Worm (Caenorhabditis elegans) whole organism, young adult: ENCODE measurements around the gene D1054.5.

Experiments used
- F23B12.7 ChIP-seq: sonication (generic microtip); optimal IDR thresholded peaks from 2 replicates; lab custom pipeline; 2017; ENCODE audit warnings: missing genetic modification characterization, mild to moderate bottlenecking, missing compliant biosample characterization, antibody characterized with exemption, moderate library complexity; ENCODE audit not compliant: insufficient read depth
- F55B11.4 ChIP-seq: sonication (generic microtip); optimal IDR thresholded peaks from 2 replicates; lab custom pipeline; 2016; ENCODE audit warnings: missing compliant biosample characterization, missing genetic modification characterization, borderline replicate concordance; ENCODE audit not compliant: insufficient read depth
- Y53G8AR.9 ChIP-seq: fragments of 200-800 bp; sonication (Bioruptor generic); conservative IDR thresholded peaks from 2 replicates; pipeline ENCODE4 v1.3.6; 2022; ENCODE audit warnings: missing genetic modification reagents, missing genetic modification characterization, missing compliant biosample characterization
- aptf-2 ChIP-seq: fragments of 200-800 bp; sonication (Bioruptor generic); conservative IDR thresholded peaks from 2 replicates; pipeline ENCODE4 v1.3.6; 2022; ENCODE audit warnings: missing genetic modification reagents, missing genetic modification characterization, missing compliant biosample characterization
- athp-1 ChIP-seq: sonication (generic microtip); optimal IDR thresholded peaks from 2 replicates; lab custom pipeline; 2017; ENCODE audit warnings: mild to moderate bottlenecking, missing genetic modification characterization, missing compliant biosample characterization
- cebp-1 ChIP-seq, 2 experiments: fragments of 200-800 bp in 1 of 2; sonication (Bioruptor generic) in 1 of 2; sonication (generic microtip) in 1 of 2; IDR thresholded peaks in 1 of 2; optimal IDR thresholded peaks in 1 of 2; 2 replicates each; pipeline versions ENCODE4 v1.3.6 to Lab custom; 2017 to 2022; ENCODE audit warnings: missing compliant biosample characterization in 2 of 2, missing genetic modification characterization in 2 of 2, mild to moderate bottlenecking in 1 of 2, missing genetic modification reagents in 1 of 2, moderate library complexity in 1 of 2
- ceh-100 ChIP-seq: fragments of 200-800 bp; sonication (Bioruptor generic); IDR thresholded peaks from 2 replicates; pipeline ENCODE4 v1.3.6; 2022; ENCODE audit warnings: missing genetic modification reagents, missing genetic modification characterization, missing compliant biosample characterization
- ceh-40 ChIP-seq: fragments of 200-800 bp; sonication (Bioruptor generic); IDR thresholded peaks from 2 replicates; pipeline ENCODE4 v1.3.6; 2022; ENCODE audit warnings: missing genetic modification characterization, missing compliant biosample characterization
- ceh-91 ChIP-seq: fragments of 200-800 bp; sonication (Bioruptor generic); IDR thresholded peaks from 2 replicates; pipeline ENCODE4 v1.3.6; 2022; ENCODE audit warnings: missing genetic modification reagents, missing genetic modification characterization, missing compliant biosample characterization
- dpff-1 ChIP-seq: sonication (generic microtip); optimal IDR thresholded peaks from 2 replicates; lab custom pipeline; 2017; ENCODE audit warnings: mild to moderate bottlenecking, missing genetic modification characterization, missing compliant biosample characterization
- dpl-1 ChIP-seq: fragments of 150-350 bp; optimal IDR thresholded peaks from 2 replicates; lab custom pipeline; 2014; ENCODE audit warnings: missing biosample characterization, missing genetic modification reagents, missing genetic modification characterization
- gei-17 ChIP-seq: fragments of 200-800 bp; sonication (Bioruptor generic); optimal IDR thresholded peaks from 2 replicates; lab custom pipeline; 2018; ENCODE audit warnings: mild to moderate bottlenecking, missing genetic modification characterization, missing compliant biosample characterization
- him-1 ChIP-seq: sonication (generic microtip); optimal IDR thresholded peaks from 2 replicates; lab custom pipeline; 2016; ENCODE audit warnings: missing genotype, missing genetic modification reagents, missing genetic modification characterization, missing compliant biosample characterization
- hlh-26 ChIP-seq: fragments of 200-800 bp; sonication (Bioruptor generic); conservative IDR thresholded peaks from 2 replicates; pipeline ENCODE4 v1.3.6; 2022; ENCODE audit warnings: missing genetic modification reagents, missing genetic modification characterization, missing compliant biosample characterization
- hmg-20 ChIP-seq: fragments of 200-800 bp; sonication (Bioruptor generic); IDR thresholded peaks from 2 replicates; pipeline ENCODE4 v1.3.6; 2022; ENCODE audit warnings: missing genetic modification reagents, missing genetic modification characterization, missing compliant biosample characterization
- hrde-1 ChIP-seq: sonication (generic microtip); optimal IDR thresholded peaks from 2 replicates; lab custom pipeline; 2016; ENCODE audit warnings: missing genetic modification characterization, mild to moderate bottlenecking, missing compliant biosample characterization, moderate library complexity, missing genotype, missing genetic modification reagents, borderline replicate concordance
- let-607 ChIP-seq, 2 experiments: fragments of 200-800 bp in 1 of 2; sonication (Bioruptor generic) in 1 of 2; sonication (generic microtip) in 1 of 2; optimal IDR thresholded peaks; 2 replicates each; lab custom pipeline; 2016 to 2018; ENCODE audit warnings: mild to moderate bottlenecking in 2 of 2, missing compliant biosample characterization in 2 of 2, missing genetic modification characterization in 2 of 2, moderate library complexity in 2 of 2, missing genotype in 1 of 2
- lin-26 ChIP-seq: fragments of 200-800 bp; sonication (Bioruptor generic); IDR thresholded peaks from 2 replicates; pipeline ENCODE4 v1.3.6; 2022; ENCODE audit warnings: missing genetic modification reagents, missing genetic modification characterization, missing compliant biosample characterization
- lir-1 ChIP-seq: fragments of 200-800 bp; sonication (Bioruptor generic); conservative IDR thresholded peaks from 2 replicates; pipeline ENCODE4 v1.3.6; 2022; ENCODE audit warnings: missing genetic modification reagents, missing genetic modification characterization, missing compliant biosample characterization
- nfya-1 ChIP-seq: sonication (generic microtip); optimal IDR thresholded peaks from 2 replicates; lab custom pipeline; 2017; ENCODE audit warnings: antibody characterized with exemption, missing compliant biosample characterization, missing genetic modification characterization, borderline replicate concordance; ENCODE audit not compliant: insufficient read depth
- nfyb-1 ChIP-seq: fragments of 200-800 bp; sonication (Bioruptor generic); IDR thresholded peaks from 2 replicates; pipeline ENCODE4 v1.3.6; 2022; ENCODE audit warnings: missing genetic modification reagents, missing genetic modification characterization, missing compliant biosample characterization
- nhr-80 ChIP-seq: sonication (generic microtip); optimal IDR thresholded peaks from 2 replicates; lab custom pipeline; 2016; ENCODE audit warnings: missing genetic modification characterization, missing compliant biosample characterization
- rpc-1 ChIP-seq, 2 experiments: fragments of 150-350 bp in 1 of 2; sonication (generic microtip) in 1 of 2; optimal IDR thresholded peaks; 2 replicates each; lab custom pipeline; 2014 to 2018; ENCODE audit warnings: missing biosample characterization in 1 of 2, missing genetic modification characterization in 1 of 2, missing genetic modification reagents in 1 of 2, missing genotype in 1 of 2
- sdz-38 ChIP-seq: sonication (generic microtip); optimal IDR thresholded peaks from 2 replicates; lab custom pipeline; 2016; ENCODE audit warnings: missing genotype, missing genetic modification characterization, missing compliant biosample characterization
- snpc-3.4 ChIP-seq: sonication (generic microtip); optimal IDR thresholded peaks from 2 replicates; lab custom pipeline; 2017; ENCODE audit warnings: missing genetic modification characterization, mild to moderate bottlenecking, missing compliant biosample characterization, antibody characterized with exemption, moderate library complexity, missing genotype, missing genetic modification reagents
- sptf-2 ChIP-seq: fragments of 200-800 bp; sonication (Bioruptor generic); optimal IDR thresholded peaks from 2 replicates; lab custom pipeline; 2018; ENCODE audit warnings: mild to moderate bottlenecking, missing genetic modification characterization, missing compliant biosample characterization
- tbp1 ChIP-seq: fragments of 200-800 bp; sonication (Bioruptor generic); optimal IDR thresholded peaks from 2 replicates; lab custom pipeline; 2018; ENCODE audit warnings: mild to moderate bottlenecking, missing genetic modification characterization, missing compliant biosample characterization
- ztf-22 ChIP-seq: fragments of 200-800 bp; sonication (Bioruptor generic); optimal IDR thresholded peaks from 2 replicates; lab custom pipeline; 2018; ENCODE audit warnings: mild to moderate bottlenecking, missing genetic modification characterization, moderate library complexity, missing compliant biosample characterization
- ztf-25 ChIP-seq: fragments of 200-800 bp; sonication (Bioruptor generic); IDR thresholded peaks from 2 replicates; pipeline ENCODE4 v1.3.6; 2022; ENCODE audit warnings: missing genetic modification reagents, missing genetic modification characterization, missing compliant biosample characterization
- ztf-26 ChIP-seq: sonication (generic microtip); optimal IDR thresholded peaks from 2 replicates; lab custom pipeline; 2017; ENCODE audit warnings: missing genetic modification characterization, missing compliant biosample characterization

D1054.5 gene

DNA sequence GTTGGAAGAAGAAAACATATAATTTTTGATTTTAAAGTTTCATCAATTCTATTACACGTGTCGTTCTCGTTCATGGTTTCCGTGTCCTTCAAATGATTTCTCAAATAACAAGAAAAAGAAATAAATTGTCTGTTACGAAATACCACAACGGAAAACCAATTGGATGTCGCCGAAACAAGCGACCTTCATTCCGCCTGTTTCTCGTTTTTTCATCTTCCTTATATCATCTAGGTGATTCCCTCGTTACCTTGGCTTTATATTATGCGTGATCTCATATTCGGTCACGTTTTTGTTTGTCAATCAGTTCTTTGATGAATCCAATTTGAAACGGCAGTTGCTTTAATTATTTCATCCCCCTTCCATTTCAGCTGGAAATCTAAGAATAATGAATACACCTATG is 19.2 kb downstream of the D1054.5 start:
- TF ChIP-seq ztf-22 (GFP tag; lab: Kevin White, UChicago) = no peak
- peak; percentile 57; the same call in 1 of the 2 replicates for TF ChIP-seq cebp-1 (GFP tag; IDR thresholded peaks at IDR 0.05; lab: Robert Waterston, UW)
- no peak for TF ChIP-seq cebp-1 (tag; optimal IDR thresholded peaks at IDR 0.05; lab: Kevin White, UChicago)

DNA sequence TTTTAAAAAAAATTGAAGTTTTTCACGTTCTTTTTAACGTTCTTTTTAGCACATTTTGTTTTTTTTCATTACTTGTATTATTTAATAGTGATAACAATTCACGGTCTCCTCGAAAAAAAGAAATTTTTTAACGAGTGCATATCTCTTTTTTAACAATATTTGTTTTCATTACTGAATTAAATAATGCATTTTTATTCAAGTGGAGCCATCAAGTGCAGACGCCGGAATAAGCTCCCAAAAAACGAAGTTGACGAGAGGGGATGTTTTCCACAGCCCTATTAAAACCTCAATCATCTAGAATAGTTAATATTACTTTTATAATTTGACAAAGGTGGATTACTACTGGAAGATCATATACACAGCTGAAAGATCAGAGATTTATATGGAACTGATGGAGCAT is 19.7 kb downstream of the D1054.5 start, which contains the start of gene irld-6:
irld-6 (minus strand) TSS at position 101 of the 400 bp plus-strand sequence.
- TF ChIP-seq athp-1 (tag; lab: Kevin White, UChicago) = no peak
- no peak for TF ChIP-seq snpc-3.4 (tag; lab: Kevin White, UChicago)
- TF ChIP-seq dpff-1 (tag; lab: Kevin White, UChicago) = no peak
- TF ChIP-seq nfya-1 (tag; lab: Kevin White, UChicago) = no peak
- no peak for TF ChIP-seq ztf-25 (GFP tag; lab: Robert Waterston, UW)
- no peak for TF ChIP-seq ztf-26
- no peak for TF ChIP-seq lin-26 (GFP tag; lab: Robert Waterston, UW)
- TF ChIP-seq ceh-91 (GFP tag; lab: Robert Waterston, UW) = no peak
- TF ChIP-seq Y53G8AR.9 (GFP tag; lab: Robert Waterston, UW) = no peak
- no peak for TF ChIP-seq hrde-1 (tag; lab: Kevin White, UChicago)

DNA sequence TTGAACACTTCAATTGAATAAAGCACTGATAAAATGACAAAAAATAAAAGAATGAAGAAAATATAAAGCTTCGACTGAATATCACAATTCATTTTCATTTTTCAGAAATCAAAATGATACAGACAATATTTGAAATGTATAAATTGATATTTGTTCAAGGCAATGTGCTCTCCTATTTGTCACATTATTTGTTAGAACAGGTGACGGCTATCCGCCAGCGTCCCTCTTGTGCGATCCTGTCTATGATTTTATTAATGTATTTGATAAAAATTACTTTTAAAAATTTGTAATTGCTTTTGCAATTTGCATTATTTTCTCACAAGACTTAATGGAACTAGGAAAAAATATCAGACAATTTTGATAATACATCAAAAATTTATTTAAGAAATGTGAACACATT is 22.3 kb downstream of the D1054.5 start, which contains the start of gene F28H7.7:
F28H7.7 (minus strand) TSS at position 101 of the 400 bp plus-strand sequence.
- TF ChIP-seq F55B11.4 (tag; lab: Kevin White, UChicago) = no peak
- no peak for TF ChIP-seq rpc-1 (optimal IDR thresholded peaks at IDR 0.05; lab: Kevin White, UChicago)
- no peak for TF ChIP-seq rpc-1 (tag; optimal IDR thresholded peaks at IDR 0.05; lab: Kevin White, UChicago)
- no peak for TF ChIP-seq ceh-100 (GFP tag; lab: Robert Waterston, UW)
- TF ChIP-seq F23B12.7 = no peak
- TF ChIP-seq lir-1 (GFP tag; lab: Robert Waterston, UW) = no peak
- TF ChIP-seq dpl-1 (GFP tag; lab: Kevin White, UChicago) = no peak
- TF ChIP-seq hlh-26 = no peak
- TF ChIP-seq sptf-2 (GFP tag; lab: Kevin White, UChicago) = no peak
- TF ChIP-seq nfyb-1 = no peak
- no peak for TF ChIP-seq Y53G8AR.9 (GFP tag; lab: Robert Waterston, UW)
- no peak for TF ChIP-seq him-1 (tag; lab: Kevin White, UChicago)
- TF ChIP-seq gei-17 (GFP tag; lab: Kevin White, UChicago) = no peak
- TF ChIP-seq aptf-2 (GFP tag; lab: Robert Waterston, UW) = no peak
- TF ChIP-seq sdz-38 (tag; lab: Kevin White, UChicago) = no peak

DNA sequence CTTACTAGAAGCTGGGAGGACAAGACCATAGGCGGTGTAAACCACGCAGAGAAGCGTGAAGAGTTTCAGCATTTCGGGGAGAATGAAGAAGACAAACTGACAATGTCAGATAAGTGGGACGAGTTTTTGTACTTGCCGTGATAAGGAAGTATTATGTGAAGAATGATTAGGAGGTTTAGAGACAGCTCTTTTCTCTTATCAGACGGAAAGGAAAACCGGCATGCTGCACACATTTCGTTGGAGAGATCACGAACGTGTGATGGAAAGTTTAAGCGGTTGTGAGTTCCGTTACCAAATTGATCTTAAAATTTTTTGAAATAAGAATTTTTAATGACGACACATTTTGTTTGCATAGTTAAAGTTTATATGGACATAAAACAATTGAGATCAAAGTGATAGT is 25.7 kb downstream of the D1054.5 start, which contains the start of gene F28H7.3:
F28H7.3 (minus strand) TSS at position 159 of the 400 bp plus-strand sequence.
- TF ChIP-seq hmg-20 (GFP tag; lab: Robert Waterston, UW) (no peak), nhr-80 (tag; lab: Kevin White, UChicago) (peak; percentile 90)

DNA sequence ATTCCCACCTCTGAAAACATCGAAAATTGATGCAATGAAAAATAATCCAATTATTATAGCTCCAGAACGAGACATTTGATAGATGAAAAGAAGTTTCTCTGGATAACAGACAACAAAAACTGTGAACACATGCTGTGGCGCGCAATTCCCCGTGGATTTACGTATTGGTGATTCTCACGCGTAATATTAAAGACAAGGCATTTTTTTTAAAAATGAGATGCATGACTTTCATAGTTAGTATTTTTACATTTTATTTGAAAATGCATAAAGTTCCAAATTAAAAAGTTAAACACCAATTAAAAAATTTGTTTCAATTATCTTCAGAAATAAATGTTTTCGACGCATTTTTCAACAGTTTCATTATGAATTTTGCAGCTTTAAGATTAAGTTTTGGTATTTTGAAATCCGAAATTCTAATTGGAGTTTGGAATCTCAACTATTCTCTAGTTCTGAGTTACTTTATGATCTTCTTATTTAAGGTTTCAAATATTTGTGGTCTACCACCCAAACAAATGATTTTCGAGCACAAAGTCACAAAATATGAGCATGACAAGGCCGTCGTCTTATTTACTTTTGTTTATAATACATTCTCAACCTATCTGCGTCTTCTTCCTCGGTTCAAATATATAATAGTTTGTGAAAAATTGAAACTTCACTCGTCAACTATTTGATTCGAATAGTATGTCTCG is 29.0 kb downstream of the D1054.5 start, which contains the start of the genes selt-1.2 and F28H7.2:
selt-1.2 (minus strand) TSS at position 101 of the 689 bp plus-strand sequence.
F28H7.2 (plus strand) TSS at position 639 of the 689 bp plus-strand sequence.
- TF ChIP-seq ceh-40 (GFP tag; lab: Robert Waterston, UW) = no peak
- no peak for TF ChIP-seq let-607 (tag; optimal IDR thresholded peaks at IDR 0.05; lab: Kevin White, UChicago)
- no peak for TF ChIP-seq tbp1 (GFP tag; lab: Kevin White, UChicago)
